Worm (Caenorhabditis elegans): ENCODE measurements around the gene R10E4.11.

R10E4.11 gene

ce11 chrIII:4280215-4281173 is 20.3 kb downstream of the R10E4.11 start, which contains the start of gene sup-26:
sup-26 (minus strand) TSS chrIII:4280224.
- TF ChIP-seq him-1 (tag; optimal IDR thresholded peaks at IDR 0.05), result no peak
- TF ChIP-seq W03F9.2 (tag; optimal IDR thresholded peaks at IDR 0.05), result no peak
- TF ChIP-seq dao-5 (tag; optimal IDR thresholded peaks at IDR 0.05), result no peak

ce11 chrIII:4278203-4278602 is 22.6 kb downstream of the R10E4.11 start:
- TF ChIP-seq W03F9.2 (tag; optimal IDR thresholded peaks at IDR 0.05) (no peak), dao-5 (tag; optimal IDR thresholded peaks at IDR 0.05) (no peak)

ce11 chrIII:4277762-4278161 is 23.1 kb downstream of the R10E4.11 start:
- no peak for TF ChIP-seq dao-5 (tag; optimal IDR thresholded peaks at IDR 0.05)
- TF ChIP-seq him-1 (tag; optimal IDR thresholded peaks at IDR 0.05), result no peak
- TF ChIP-seq W03F9.2 (tag; optimal IDR thresholded peaks at IDR 0.05), result no peak

- TF ChIP-seq W03F9.2 (tag; optimal IDR thresholded peaks at IDR 0.05), result no peak
- no peak for TF ChIP-seq him-1 (tag; optimal IDR thresholded peaks at IDR 0.05)
- no peak for TF ChIP-seq dao-5 (tag; optimal IDR thresholded peaks at IDR 0.05)
These were observed 24.6 kb downstream of the R10E4.11 start for ce11 chrIII:4276277-4276676.

ce11 chrIII:4275704-4276103 is 25.1 kb downstream of the R10E4.11 start:
- TF ChIP-seq dao-5 (tag; optimal IDR thresholded peaks at IDR 0.05) (no peak), him-1 (tag; optimal IDR thresholded peaks at IDR 0.05) (no peak)

ce11 chrIII:4274524-4274923 is 26.3 kb downstream of the R10E4.11 start:
- TF ChIP-seq dao-5 (tag; optimal IDR thresholded peaks at IDR 0.05) (no peak), W03F9.2 (tag; optimal IDR thresholded peaks at IDR 0.05) (no peak), him-1 (tag; optimal IDR thresholded peaks at IDR 0.05) (no peak)

ce11 chrIII:4272864-4273263 is 28.0 kb downstream of the R10E4.11 start:
- TF ChIP-seq dao-5 (tag; optimal IDR thresholded peaks at IDR 0.05) (no peak), him-1 (tag; optimal IDR thresholded peaks at IDR 0.05) (no peak), W03F9.2 (tag; optimal IDR thresholded peaks at IDR 0.05) (no peak)

- TF ChIP-seq dao-5 (tag; optimal IDR thresholded peaks at IDR 0.05) (no peak), him-1 (tag; optimal IDR thresholded peaks at IDR 0.05) (no peak)
These were observed 29.8 kb downstream of the R10E4.11 start for ce11 chrIII:4271059-4271458.

- TF ChIP-seq dao-5 (tag; optimal IDR thresholded peaks at IDR 0.05) (no peak), W03F9.2 (tag; optimal IDR thresholded peaks at IDR 0.05) (peak; percentile 64), him-1 (tag; optimal IDR thresholded peaks at IDR 0.05) (no peak)
These were observed 31.5 kb downstream of the R10E4.11 start, which contains the start of the genes sftb-1 and R10E4.1 for ce11 chrIII:4269220-4269935. sftb-1 (minus strand) TSS chrIII:4269270. R10E4.1 (plus strand) TSS chrIII:4269743.

ce11 chrIII:4265892-4266291 is 34.9 kb downstream of the R10E4.11 start:
- TF ChIP-seq W03F9.2 (tag; optimal IDR thresholded peaks at IDR 0.05) (no peak), dao-5 (tag; optimal IDR thresholded peaks at IDR 0.05) (no peak), him-1 (tag; optimal IDR thresholded peaks at IDR 0.05) (no peak)

ce11 chrIII:4263048-4263447 is 37.8 kb downstream of the R10E4.11 start, which contains the start of gene T08A11.1:
T08A11.1 (minus strand) TSS chrIII:4263148.
- TF ChIP-seq W03F9.2 (tag; optimal IDR thresholded peaks at IDR 0.05) (no peak), dao-5 (tag; optimal IDR thresholded peaks at IDR 0.05) (no peak), him-1 (tag; optimal IDR thresholded peaks at IDR 0.05) (no peak)

ce11 chrIII:4257896-4258295 is 42.9 kb downstream of the R10E4.11 start:
- TF ChIP-seq W03F9.2 (tag; optimal IDR thresholded peaks at IDR 0.05) (no peak), dao-5 (tag; optimal IDR thresholded peaks at IDR 0.05) (no peak), him-1 (tag; optimal IDR thresholded peaks at IDR 0.05) (no peak)

- TF ChIP-seq him-1 (tag; optimal IDR thresholded peaks at IDR 0.05) (no peak), dao-5 (tag; optimal IDR thresholded peaks at IDR 0.05) (no peak), W03F9.2 (tag; optimal IDR thresholded peaks at IDR 0.05) (no peak)
These were observed 53.3 kb downstream of the R10E4.11 start, which contains the start of gene Y44F5A.1 for ce11 chrIII:4247571-4247970. Y44F5A.1 (minus strand) TSS chrIII:4247671.

Measured in whole organism, L4/young adult.